Fruit fly (Drosophila melanogaster): ENCODE measurements around the gene RabGGTb.

dm6 chr2L:2909495-2909894 is 30.6 kb downstream of the RabGGTb start:
- no peak for TF ChIP-seq insv (optimal IDR thresholded peaks at IDR 0.05)
- TF ChIP-seq ttk (optimal IDR thresholded peaks at IDR 0.05), result no peak
- no peak for TF ChIP-seq psq (optimal IDR thresholded peaks at IDR 0.05)

All from Kc167 (cell line).